Fruit fly (Drosophila melanogaster): ENCODE results near the gene CG7133.

dm6 chr3L:22053343-22053742 is 21.0 kb downstream of the CG7133 start:
- TF ChIP-seq CG14711 (tag; optimal IDR thresholded peaks at IDR 0.05), result no peak
- TF ChIP-seq toe (GFP tag; optimal IDR thresholded peaks at IDR 0.05), result no peak
- no peak for TF ChIP-seq Mnt (GFP tag; optimal IDR thresholded peaks at IDR 0.05)
- TF ChIP-seq cic (GFP tag; optimal IDR thresholded peaks at IDR 0.05), result peak; percentile 53
- peak; percentile 8 for TF ChIP-seq CG7101 (tag; optimal IDR thresholded peaks at IDR 0.05)
